Worm (Caenorhabditis elegans) whole organism, L3 larva: ENCODE data around the gene F47B8.8.

ENCODE experiments used
- R02D3.7 ChIP-seq: fragments of 150-350 bp; optimal IDR thresholded peaks from 2 replicates; lab custom pipeline; 2014; ENCODE audit warnings: missing biosample characterization, missing genetic modification characterization
- aly-2 ChIP-seq: fragments of 150-350 bp; optimal IDR thresholded peaks from 2 replicates; lab custom pipeline; 2014; ENCODE audit warnings: missing biosample characterization, missing genetic modification characterization
- ceh-16 ChIP-seq: sonication (generic microtip); optimal IDR thresholded peaks from 2 replicates; lab custom pipeline; 2017; ENCODE audit warnings: missing biosample characterization, missing genetic modification characterization
- daf-12 ChIP-seq: fragments of 150-350 bp; optimal IDR thresholded peaks from 2 replicates; lab custom pipeline; 2014; ENCODE audit warnings: missing biosample characterization, missing genetic modification reagents, missing genetic modification characterization
- egl-27 ChIP-seq: sonication (generic microtip); optimal IDR thresholded peaks from 4 replicates; lab custom pipeline; 2017; ENCODE audit warnings: missing biosample characterization, missing genetic modification reagents, missing genetic modification characterization
- elt-1 ChIP-seq: fragments of 150-350 bp; optimal IDR thresholded peaks from 2 replicates; lab custom pipeline; 2014; ENCODE audit warnings: missing biosample characterization, missing genetic modification characterization
- elt-2 ChIP-seq: sonication (generic microtip); optimal IDR thresholded peaks from 2 replicates; lab custom pipeline; 2016; ENCODE audit warnings: missing genetic modification reagents, mild to moderate bottlenecking, missing genetic modification characterization, missing compliant biosample characterization
- eor-1 ChIP-seq, 2 experiments: fragments of 150-350 bp; optimal IDR thresholded peaks; 2 replicates each; lab custom pipeline; 2014 to 2018; ENCODE audit warnings: missing biosample characterization in 2 of 2, missing genetic modification characterization in 2 of 2
- fkh-10 ChIP-seq: sonication (generic microtip); optimal IDR thresholded peaks from 2 replicates; lab custom pipeline; 2017; ENCODE audit warnings: missing biosample characterization, missing genetic modification reagents, missing genetic modification characterization
- fkh-2 ChIP-seq: fragments of 150-350 bp; optimal IDR thresholded peaks from 2 replicates; lab custom pipeline; 2014; ENCODE audit warnings: missing biosample characterization, missing genetic modification reagents, missing genetic modification characterization
- fos-1 ChIP-seq: fragments of 150-350 bp; optimal IDR thresholded peaks from 2 replicates; lab custom pipeline; 2014; ENCODE audit warnings: missing biosample characterization, missing genetic modification characterization
- hmg-11 ChIP-seq: sonication (generic microtip); optimal IDR thresholded peaks from 2 replicates; lab custom pipeline; 2016; ENCODE audit warnings: missing genetic modification characterization, missing compliant biosample characterization
- jun-1 ChIP-seq: fragments of 150-350 bp; optimal IDR thresholded peaks from 2 replicates; lab custom pipeline; 2014; ENCODE audit warnings: missing biosample characterization, missing genetic modification reagents, missing genetic modification characterization
- lsy-12 ChIP-seq: sonication (generic microtip); optimal IDR thresholded peaks from 2 replicates; lab custom pipeline; 2016; ENCODE audit warnings: mild to moderate bottlenecking, missing genetic modification characterization, missing compliant biosample characterization
- mdl-1 ChIP-seq: fragments of 150-350 bp; optimal IDR thresholded peaks from 2 replicates; lab custom pipeline; 2014; ENCODE audit warnings: missing biosample characterization, missing genetic modification characterization
- nhr-11 ChIP-seq: fragments of 150-350 bp; optimal IDR thresholded peaks from 2 replicates; lab custom pipeline; 2014; ENCODE audit warnings: missing biosample characterization, missing genetic modification characterization
- nhr-12 ChIP-seq: fragments of 150-350 bp; optimal IDR thresholded peaks from 2 replicates; lab custom pipeline; 2014; ENCODE audit warnings: missing biosample characterization, missing genetic modification characterization
- nhr-23 ChIP-seq: fragments of 150-350 bp; optimal IDR thresholded peaks from 2 replicates; lab custom pipeline; 2014; ENCODE audit warnings: missing biosample characterization, missing genetic modification reagents, missing genetic modification characterization
- nhr-25 ChIP-seq: sonication (generic microtip); optimal IDR thresholded peaks from 2 replicates; lab custom pipeline; 2017; ENCODE audit warnings: missing biosample characterization, missing genetic modification characterization
- nhr-28 ChIP-seq: fragments of 150-350 bp; optimal IDR thresholded peaks from 2 replicates; lab custom pipeline; 2014; ENCODE audit warnings: missing biosample characterization, missing genetic modification characterization
- nhr-43 ChIP-seq: sonication (generic microtip); optimal IDR thresholded peaks from 2 replicates; lab custom pipeline; 2016; ENCODE audit warnings: mild to moderate bottlenecking, missing genetic modification characterization, missing compliant biosample characterization; ENCODE audit not compliant: poor library complexity, severe bottlenecking
- nhr-67 ChIP-seq: fragments of 150-350 bp; optimal IDR thresholded peaks from 2 replicates; lab custom pipeline; 2014; ENCODE audit warnings: missing biosample characterization, missing genetic modification characterization
- nhr-77 ChIP-seq: fragments of 150-350 bp; optimal IDR thresholded peaks from 2 replicates; lab custom pipeline; 2014; ENCODE audit warnings: missing biosample characterization, missing genetic modification characterization
- sea-2 ChIP-seq: fragments of 150-350 bp; sonication (generic microtip); optimal IDR thresholded peaks from 4 replicates; lab custom pipeline; 2014; ENCODE audit warnings: missing biosample characterization, missing genetic modification reagents, missing genetic modification characterization
- skn-1 ChIP-seq: fragments of 150-350 bp; optimal IDR thresholded peaks from 2 replicates; lab custom pipeline; 2014; ENCODE audit warnings: missing biosample characterization, missing genetic modification characterization
- snpc-4 ChIP-seq: fragments of 150-350 bp; optimal IDR thresholded peaks from 2 replicates; lab custom pipeline; 2014; ENCODE audit warnings: missing biosample characterization, missing genetic modification characterization
- tbx-2 ChIP-seq: sonication (generic microtip); optimal IDR thresholded peaks from 2 replicates; lab custom pipeline; 2016; ENCODE audit warnings: mild to moderate bottlenecking, missing genetic modification characterization, missing compliant biosample characterization
- unc-39 ChIP-seq: sonication (generic microtip); optimal IDR thresholded peaks from 4 replicates; lab custom pipeline; 2017; ENCODE audit warnings: missing biosample characterization, missing genetic modification characterization
- unc-62 ChIP-seq: fragments of 150-350 bp; sonication (generic microtip); optimal IDR thresholded peaks from 4 replicates; lab custom pipeline; 2014; ENCODE audit warnings: missing biosample characterization, missing genetic modification reagents, missing genetic modification characterization
- ztf-11 ChIP-seq: fragments of 150-350 bp; optimal IDR thresholded peaks from 2 replicates; lab custom pipeline; 2014; ENCODE audit warnings: missing biosample characterization, missing genetic modification characterization

Gene F47B8.8

ce11 chrV:14331477-14331876, at the start of gene F47B8.8:
Gene F47B8.8, plus strand, starts transcription at chrV:14331733.
- TF ChIP-seq nhr-25 (peak; percentile 4), R02D3.7 (tag; lab: Kevin White, UChicago) (no peak)

ce11 chrV:14282222-14282709, 49.3 kb upstream of the F47B8.8 start, which contains the start of the genes srt-74 and F40G12.9:
Gene srt-74, minus strand, starts transcription at chrV:14282322.
Gene F40G12.9, plus strand, starts transcription at chrV:14282659.
- TF ChIP-seq snpc-4 = no peak

DNA sequence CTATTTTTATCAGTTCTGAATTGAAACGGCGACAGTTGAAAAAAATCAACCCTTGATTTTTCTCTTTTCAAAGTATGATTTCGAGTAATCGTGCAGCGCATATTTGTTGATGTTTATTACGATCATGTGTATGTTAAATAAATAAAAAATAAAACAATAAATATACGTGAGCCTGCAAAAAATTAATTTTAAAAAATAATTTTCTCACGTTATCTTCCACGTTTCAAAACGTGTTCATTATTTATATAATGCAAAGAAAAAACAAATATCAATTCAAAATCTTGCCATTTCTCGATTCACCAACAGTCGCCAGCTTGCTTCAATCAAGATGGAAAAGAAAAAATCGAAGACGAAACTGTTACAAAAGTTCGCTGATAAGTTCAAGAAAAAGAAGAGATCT, 48.3 kb upstream of the F47B8.8 start, which contains the start of gene F40G12.10:
Gene F40G12.10 (plus strand): TSS at position 301 of the 400 bp plus-strand sequence.
- TF ChIP-seq daf-12 (tag; lab: Kevin White, UChicago) (no peak), R02D3.7 (tag; lab: Kevin White, UChicago) (no peak), skn-1 (tag; lab: Kevin White, UChicago) (no peak), unc-62 (GFP tag; lab: Kevin White, UChicago) (no peak), mdl-1 (no peak), nhr-43 (no peak), snpc-4 (no peak), eor-1 (tag; optimal IDR thresholded peaks at IDR 0.05; lab: Kevin White, UChicago) (no peak), sea-2 (GFP tag; lab: Kevin White, UChicago) (no peak)

- no peak for TF ChIP-seq daf-12 (tag; lab: Kevin White, UChicago)
- no peak for TF ChIP-seq egl-27 (tag; lab: Kevin White, UChicago)
- no peak for TF ChIP-seq sea-2 (GFP tag; lab: Kevin White, UChicago)
- TF ChIP-seq, all 47 proteins: peak for 0
These were observed 45.7 kb upstream of the F47B8.8 start, which contains the start of gene F40G12.11 for ce11 chrV:14285803-14286202. Gene F40G12.11, plus strand, starts transcription at chrV:14286171.

DNA sequence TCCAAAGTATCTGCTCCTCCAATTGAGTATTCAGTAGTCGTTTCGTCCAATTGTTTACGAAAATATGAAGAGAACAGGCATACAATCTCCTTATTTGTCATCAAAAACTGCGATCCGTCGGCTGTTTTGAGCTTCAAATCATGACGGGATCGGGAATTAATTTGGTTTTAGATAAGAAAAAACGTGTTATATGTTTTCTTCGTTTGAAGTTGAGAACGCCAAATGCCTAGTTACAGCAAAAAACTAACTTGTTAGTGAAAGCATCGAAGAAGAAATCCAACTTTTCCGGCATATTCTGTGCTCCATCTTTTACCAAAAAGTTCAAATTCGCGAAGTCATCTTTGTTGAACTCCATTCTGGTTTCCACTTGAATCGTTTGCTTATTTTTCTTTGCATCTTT, 42.2 kb upstream of the F47B8.8 start, which contains the start of gene F14D7.1:
Gene F14D7.1 (minus strand): TSS at position 101 of the 400 bp plus-strand sequence.
- TF ChIP-seq jun-1 (no peak), R02D3.7 (tag; lab: Kevin White, UChicago) (no peak), snpc-4 (no peak), fkh-2 (tag; lab: Kevin White, UChicago) (no peak), egl-27 (tag; lab: Kevin White, UChicago) (no peak), fkh-10 (no peak), elt-1 (no peak), ceh-16 (no peak)

- no peak for TF ChIP-seq unc-62 (GFP tag; lab: Kevin White, UChicago)
- no peak for TF ChIP-seq hmg-11 (tag; lab: Kevin White, UChicago)
- no peak for TF ChIP-seq daf-12 (tag; lab: Kevin White, UChicago)
- no peak for TF ChIP-seq snpc-4
- TF ChIP-seq nhr-67 (tag; lab: Kevin White, UChicago) = no peak
- no peak for TF ChIP-seq mdl-1
- no peak for TF ChIP-seq nhr-77 (tag; lab: Kevin White, UChicago)
- no peak for TF ChIP-seq unc-39 (tag; lab: Kevin White, UChicago)
- no peak for TF ChIP-seq nhr-28 (tag; lab: Kevin White, UChicago)
- no peak for TF ChIP-seq nhr-23 (tag; lab: Kevin White, UChicago)
- no peak for TF ChIP-seq nhr-25
- no peak for TF ChIP-seq R02D3.7 (tag; lab: Kevin White, UChicago)
- TF ChIP-seq ztf-11 (tag; lab: Kevin White, UChicago) = no peak
- TF ChIP-seq fos-1 = no peak
- TF ChIP-seq jun-1 = no peak
These were observed 40.9 kb upstream of the F47B8.8 start, which contains the start of gene F14D7.18 for ce11 chrV:14290636-14291035. Gene F14D7.18, minus strand, starts transcription at chrV:14290736.

ce11 chrV:14293667-14294194, 37.8 kb upstream of the F47B8.8 start, which contains the start of gene F14D7.2:
Gene F14D7.2, minus strand, starts transcription at chrV:14293717.
- TF ChIP-seq sea-2 (GFP tag; lab: Kevin White, UChicago) = no peak
- TF ChIP-seq lsy-12 (tag; lab: Kevin White, UChicago) = no peak
- TF ChIP-seq egl-27 (tag; lab: Kevin White, UChicago) = no peak
- TF ChIP-seq fkh-2 (tag; lab: Kevin White, UChicago) = no peak
- no peak for TF ChIP-seq elt-2 (tag; lab: Kevin White, UChicago)
- TF ChIP-seq aly-2 (tag; lab: Kevin White, UChicago) = no peak
- TF ChIP-seq nhr-11 (tag; lab: Kevin White, UChicago) = no peak
- TF ChIP-seq nhr-12 (tag; lab: Kevin White, UChicago) = no peak
- no peak for TF ChIP-seq tbx-2 (tag; lab: Kevin White, UChicago)
